Fruit fly (Drosophila melanogaster) whole organism, adult: ENCODE results near the gene CG43376.
A peak's percentile ranks its signal among the peaks of the same experiment; 100 is the strongest.

Source experiments
- CG12768 ChIP-seq: fragments of 200-800 bp; sonication (Bioruptor generic); optimal IDR thresholded peaks from 2 replicates; lab custom pipeline; 2017; ENCODE audit warnings: missing biosample characterization, missing genetic modification characterization, mild to moderate bottlenecking, moderate library complexity, missing genetic modification reagents
- CG1620 ChIP-seq: fragments of 200-800 bp; sonication (Bioruptor generic); optimal IDR thresholded peaks from 2 replicates; lab custom pipeline; 2016; ENCODE audit warnings: missing biosample characterization, missing genetic modification characterization
- Clk ChIP-seq: fragments of 200-800 bp; sonication (Bioruptor generic); optimal IDR thresholded peaks from 2 replicates; lab custom pipeline; 2017; ENCODE audit warnings: missing biosample characterization, missing genetic modification characterization
- Crg-1 ChIP-seq: fragments of 200-800 bp; sonication (Bioruptor generic); optimal IDR thresholded peaks from 2 replicates; lab custom pipeline; 2016; ENCODE audit warnings: missing biosample characterization, missing genetic modification characterization
- Mnt ChIP-seq: fragments of 200-800 bp; sonication (Bioruptor generic); optimal IDR thresholded peaks from 2 replicates; lab custom pipeline; 2016; ENCODE audit warnings: missing biosample characterization, mild to moderate bottlenecking, missing genetic modification characterization
- bab1 ChIP-seq: fragments of 200-800 bp; sonication (Bioruptor generic); optimal IDR thresholded peaks from 3 replicates; lab custom pipeline; 2019; ENCODE audit warnings: missing biosample characterization, mild to moderate bottlenecking, missing genetic modification characterization, moderate library complexity
- ovo ChIP-seq: fragments of 200-800 bp; sonication (Bioruptor generic); optimal IDR thresholded peaks from 2 replicates; lab custom pipeline; 2016; ENCODE audit warnings: missing biosample characterization, missing genetic modification characterization
- tj ChIP-seq: fragments of 200-800 bp; sonication (Bioruptor generic); optimal IDR thresholded peaks from 3 replicates; lab custom pipeline; 2017; ENCODE audit warnings: missing biosample characterization, mild to moderate bottlenecking, missing genetic modification characterization, moderate library complexity
- toe ChIP-seq: fragments of 200-800 bp; sonication (Bioruptor generic); optimal IDR thresholded peaks from 2 replicates; lab custom pipeline; 2016; ENCODE audit warnings: missing biosample characterization, missing genetic modification characterization

dm6 chr2L:13783264-13784154 is 9.7 kb downstream of the CG43376 start, which contains the start of gene Eato:
- TF ChIP-seq Crg-1 (no peak), Mnt (no peak), toe (GFP tag; lab: Kevin White, UChicago) (no peak), ovo (GFP tag; lab: Kevin White, UChicago) (no peak), bab1 (GFP tag; lab: Kevin White, UChicago) (peak; percentile 20), CG1620 (no peak), tj (no peak), Clk (GFP tag; lab: Kevin White, UChicago) (no peak), CG12768 (GFP tag; lab: Kevin White, UChicago) (no peak)
